Fruit fly (Drosophila melanogaster) whole organism, embryonic: ENCODE data around the gene CG45045.
A peak's percentile ranks its signal among the peaks of the same experiment; 100 is the strongest.

Experiments used
- Ada2b ChIP-seq: fragments of 200-800 bp; sonication (Bioruptor generic); IDR thresholded peaks from 2 replicates; pipeline ENCODE4 v1.3.6; 2022; ENCODE audit warnings: missing biosample characterization, missing genetic modification characterization
- Atf-2 ChIP-seq: fragments of 200-800 bp; sonication (Bioruptor generic); optimal IDR thresholded peaks from 2 replicates; lab custom pipeline; 2016; ENCODE audit warnings: missing biosample characterization, missing genetic modification characterization
- Bgb ChIP-seq: fragments of 200-800 bp; sonication (Bioruptor generic); IDR thresholded peaks from 2 replicates; pipeline ENCODE4 v1.3.6; 2022; ENCODE audit warnings: missing biosample characterization, missing genetic modification characterization; ENCODE audit not compliant: partially characterized antibody
- CG10431 ChIP-seq: fragments of 200-800 bp; sonication (Bioruptor generic); optimal IDR thresholded peaks from 3 replicates; lab custom pipeline; 2018; ENCODE audit warnings: missing biosample characterization, mild to moderate bottlenecking, missing genetic modification characterization
- CG12104 ChIP-seq: fragments of 200-800 bp; sonication (Bioruptor generic); optimal IDR thresholded peaks from 3 replicates; lab custom pipeline; 2016; ENCODE audit warnings: missing biosample characterization, missing genetic modification characterization
- CG12391 ChIP-seq: fragments of 200-800 bp; sonication (Bioruptor generic); optimal IDR thresholded peaks from 3 replicates; lab custom pipeline; 2018; ENCODE audit warnings: missing biosample characterization, mild to moderate bottlenecking, missing genetic modification characterization, moderate library complexity
- CG12659 ChIP-seq: fragments of 200-800 bp; sonication (Bioruptor generic); optimal IDR thresholded peaks from 3 replicates; lab custom pipeline; 2017; ENCODE audit warnings: mild to moderate bottlenecking, missing biosample characterization, missing genetic modification reagents, missing genetic modification characterization
- CG14710 ChIP-seq: fragments of 200-800 bp; sonication (Bioruptor generic); optimal IDR thresholded peaks from 3 replicates; lab custom pipeline; 2019; ENCODE audit warnings: missing biosample characterization, mild to moderate bottlenecking, missing genetic modification characterization, moderate library complexity
- CG15011 ChIP-seq: fragments of 200-800 bp; sonication (Bioruptor generic); optimal IDR thresholded peaks from 3 replicates; lab custom pipeline; 2018; ENCODE audit warnings: missing biosample characterization, mild to moderate bottlenecking, missing genetic modification characterization
- CG16779 ChIP-seq: fragments of 200-800 bp; sonication (Bioruptor generic); IDR thresholded peaks from 2 replicates; pipeline ENCODE4 v1.3.6; 2022; ENCODE audit warnings: missing biosample characterization, missing genetic modification characterization
- CG17328 ChIP-seq: fragments of 200-800 bp; sonication (Bioruptor generic); IDR thresholded peaks from 2 replicates; pipeline ENCODE4 v1.3.6; 2022; ENCODE audit warnings: missing biosample characterization, missing genetic modification characterization
- CG17829 ChIP-seq: fragments of 200-800 bp; optimal IDR thresholded peaks from 2 replicates; lab custom pipeline; 2019; ENCODE audit warnings: missing biosample characterization, mild to moderate bottlenecking, missing genetic modification characterization, moderate library complexity
- CG1792 ChIP-seq: fragments of 200-800 bp; sonication (Bioruptor generic); optimal IDR thresholded peaks from 2 replicates; lab custom pipeline; 2016; ENCODE audit warnings: missing biosample characterization, missing genetic modification characterization
- CG2116 ChIP-seq: fragments of 200-800 bp; sonication (Bioruptor generic); optimal IDR thresholded peaks from 3 replicates; lab custom pipeline; 2018; ENCODE audit warnings: missing biosample characterization, mild to moderate bottlenecking, missing genetic modification characterization
- CG32767 ChIP-seq: fragments of 200-800 bp; sonication (Bioruptor generic); IDR thresholded peaks from 2 replicates; pipeline ENCODE4 v1.3.6; 2022; ENCODE audit warnings: missing biosample characterization, missing genetic modification characterization
- CG4404 ChIP-seq: fragments of 200-800 bp; sonication (Bioruptor generic); IDR thresholded peaks from 2 replicates; pipeline ENCODE4 v1.3.6; 2022; ENCODE audit warnings: missing biosample characterization, missing genetic modification characterization
- CG4617 ChIP-seq: fragments of 200-800 bp; sonication (Bioruptor generic); optimal IDR thresholded peaks from 3 replicates; lab custom pipeline; 2016; ENCODE audit warnings: missing biosample characterization, missing genetic modification characterization, borderline replicate concordance
- CG8478 ChIP-seq: fragments of >200 bp; optimal IDR thresholded peaks from 2 replicates; lab custom pipeline; 2018
- CG9727 ChIP-seq: fragments of 200-800 bp; sonication (Bioruptor generic); optimal IDR thresholded peaks from 3 replicates; lab custom pipeline; 2017; ENCODE audit warnings: missing biosample characterization, mild to moderate bottlenecking, missing genetic modification characterization
- CHES-1-like ChIP-seq: fragments of 200-800 bp; sonication (Bioruptor generic); optimal IDR thresholded peaks from 2 replicates; lab custom pipeline; 2016; ENCODE audit warnings: missing biosample characterization, missing genetic modification characterization
- CoRest ChIP-seq: fragments of 200-800 bp; sonication (Bioruptor generic); optimal IDR thresholded peaks from 3 replicates; lab custom pipeline; 2018; ENCODE audit warnings: missing biosample characterization, mild to moderate bottlenecking, missing genetic modification characterization, moderate library complexity
- Deaf1 ChIP-seq: fragments of 200-800 bp; optimal IDR thresholded peaks from 3 replicates; lab custom pipeline; 2019; ENCODE audit warnings: missing biosample characterization, mild to moderate bottlenecking, missing genetic modification characterization, moderate library complexity
- Doc2 ChIP-seq: fragments of 200-800 bp; sonication (Bioruptor generic); IDR thresholded peaks from 2 replicates; pipeline ENCODE4 v1.3.6; 2022; ENCODE audit warnings: missing biosample characterization, missing genetic modification characterization
- Dref ChIP-seq: fragments of 200-800 bp; sonication (Bioruptor generic); IDR thresholded peaks from 2 replicates; pipeline ENCODE4 v1.3.6; 2022; ENCODE audit warnings: missing biosample characterization, missing genetic modification characterization
- E2f1 ChIP-seq: fragments of 200-800 bp; sonication (Bioruptor generic); IDR thresholded peaks from 2 replicates; pipeline ENCODE4 v1.3.6; 2022; ENCODE audit warnings: missing biosample characterization, missing genetic modification characterization
- Ets65A ChIP-seq: fragments of 200-800 bp; sonication (Bioruptor generic); peaks from one replicate; lab custom pipeline; 2016; ENCODE audit warnings: missing biosample characterization, missing genetic modification characterization
- Ets97D ChIP-seq: fragments of 200-800 bp; sonication (Bioruptor generic); optimal IDR thresholded peaks from 3 replicates; lab custom pipeline; 2016; ENCODE audit warnings: missing biosample characterization, missing genetic modification characterization
- Gug ChIP-seq: fragments of 200-800 bp; sonication (Bioruptor generic); IDR thresholded peaks from 4 replicates; pipeline ENCODE4 v1.3.6; 2022; ENCODE audit warnings: missing biosample characterization, missing genetic modification characterization
- Hr39 ChIP-seq: fragments of >200 bp; optimal IDR thresholded peaks from 2 replicates; lab custom pipeline; 2017
- Meics ChIP-seq: fragments of 200-800 bp; sonication (Bioruptor generic); optimal IDR thresholded peaks from 2 replicates; lab custom pipeline; 2017; ENCODE audit warnings: missing biosample characterization, mild to moderate bottlenecking, missing genetic modification characterization
- Myb ChIP-seq: fragments of 200-800 bp; sonication (Bioruptor generic); optimal IDR thresholded peaks from 2 replicates; lab custom pipeline; 2016; ENCODE audit warnings: missing biosample characterization, missing genetic modification characterization
- Nf-YC ChIP-seq: fragments of 200-800 bp; optimal IDR thresholded peaks from 3 replicates; lab custom pipeline; 2019; ENCODE audit warnings: missing biosample characterization, mild to moderate bottlenecking, missing genetic modification characterization, moderate library complexity
- Side ChIP-seq: fragments of 200-800 bp; sonication (Bioruptor generic); optimal IDR thresholded peaks from 2 replicates; lab custom pipeline; 2016; ENCODE audit warnings: missing biosample characterization, missing genetic modification characterization
- Sry-δ ChIP-seq: fragments of 200-800 bp; sonication (Bioruptor generic); optimal IDR thresholded peaks from 2 replicates; lab custom pipeline; 2016; ENCODE audit warnings: missing biosample characterization, missing genetic modification characterization
- caup ChIP-seq: fragments of 200-800 bp; sonication (Bioruptor generic); optimal IDR thresholded peaks from 3 replicates; lab custom pipeline; 2017; ENCODE audit warnings: missing biosample characterization, mild to moderate bottlenecking, missing genetic modification characterization, moderate library complexity; ENCODE audit not compliant: severe bottlenecking
- chm ChIP-seq: fragments of 200-800 bp; sonication (Bioruptor generic); IDR thresholded peaks from 2 replicates; pipeline ENCODE4 v1.3.6; 2022; ENCODE audit warnings: missing biosample characterization, missing genetic modification characterization
- da ChIP-seq: fragments of 200-800 bp; sonication (Bioruptor generic); optimal IDR thresholded peaks from 2 replicates; lab custom pipeline; 2016; ENCODE audit warnings: missing biosample characterization, missing genetic modification characterization
- dati ChIP-seq: fragments of 200-800 bp; sonication (Bioruptor generic); IDR thresholded peaks from 2 replicates; pipeline ENCODE4 v1.3.6; 2022; ENCODE audit warnings: missing biosample characterization, missing genetic modification characterization
- gcm2 ChIP-seq: fragments of 200-800 bp; sonication (Bioruptor generic); optimal IDR thresholded peaks from 2 replicates; lab custom pipeline; 2016; ENCODE audit warnings: missing biosample characterization, missing genetic modification characterization
- grn ChIP-seq: fragments of 200-800 bp; sonication (Bioruptor generic); optimal IDR thresholded peaks from 3 replicates; lab custom pipeline; 2017; ENCODE audit warnings: missing biosample characterization, missing genetic modification characterization
- gsb ChIP-seq: fragments of 200-800 bp; sonication (Bioruptor generic); IDR thresholded peaks from 2 replicates; pipeline ENCODE4 v1.3.6; 2022; ENCODE audit warnings: missing biosample characterization, missing genetic modification characterization
- h ChIP-seq: fragments of >200 bp; optimal IDR thresholded peaks from 2 replicates; lab custom pipeline; 2017
- kay ChIP-seq: fragments of 200-800 bp; sonication (Bioruptor generic); optimal IDR thresholded peaks from 2 replicates; lab custom pipeline; 2016; ENCODE audit warnings: missing biosample characterization, missing genetic modification characterization
- ken ChIP-seq: fragments of 200-800 bp; sonication (Bioruptor generic); IDR thresholded peaks from 3 replicates; pipeline ENCODE4 v1.3.6; 2022; ENCODE audit warnings: missing biosample characterization, missing genetic modification characterization
- lola ChIP-seq, 3 experiments: fragments of >200 bp in 2 of 3; fragments of 200-800 bp in 1 of 3; sonication (Bioruptor generic) in 1 of 3; optimal IDR thresholded peaks; 2 replicates each; lab custom pipeline; 2017 to 2019; ENCODE audit warnings: missing biosample characterization in 3 of 3, missing genetic modification characterization in 3 of 3, mild to moderate bottlenecking in 1 of 3, moderate library complexity in 1 of 3
- mam ChIP-seq: fragments of 200-800 bp; sonication (Bioruptor generic); optimal IDR thresholded peaks from 3 replicates; lab custom pipeline; 2016; ENCODE audit warnings: missing biosample characterization, missing genetic modification characterization
- prd ChIP-seq, 3 experiments: fragments of >200 bp in 2 of 3; fragments of 200-800 bp in 1 of 3; sonication (Bioruptor generic) in 1 of 3; optimal IDR thresholded peaks in 2 of 3; IDR thresholded peaks in 1 of 3; 2 replicates in 2 of 3; 3 replicates in 1 of 3; pipeline versions ENCODE4 v1.3.6 to Lab custom; 2017 to 2022; ENCODE audit warnings: missing biosample characterization in 1 of 3, missing genetic modification characterization in 1 of 3
- rib ChIP-seq: fragments of 200-800 bp; sonication (Bioruptor generic); IDR thresholded peaks from 2 replicates; pipeline ENCODE4 v1.3.6; 2022; ENCODE audit warnings: missing biosample characterization, missing genetic modification characterization
- sens ChIP-seq: fragments of 200-800 bp; sonication (Bioruptor generic); peaks from one replicate; lab custom pipeline; 2016; ENCODE audit warnings: missing biosample characterization, missing genetic modification characterization
- sisA ChIP-seq: fragments of 200-800 bp; sonication (Bioruptor generic); IDR thresholded peaks from 2 replicates; pipeline ENCODE4 v1.3.6; 2022; ENCODE audit warnings: missing biosample characterization, missing genetic modification characterization
- trem ChIP-seq: fragments of 200-800 bp; optimal IDR thresholded peaks from 3 replicates; lab custom pipeline; 2019; ENCODE audit warnings: missing biosample characterization, mild to moderate bottlenecking, missing genetic modification characterization, moderate library complexity
- vvl ChIP-seq: fragments of 200-800 bp; sonication (Bioruptor generic); IDR thresholded peaks from 2 replicates; pipeline ENCODE4 v1.3.6; 2022; ENCODE audit warnings: missing biosample characterization, missing genetic modification characterization
- zen2 ChIP-seq: fragments of 200-800 bp; sonication (Bioruptor generic); IDR thresholded peaks from 3 replicates; pipeline ENCODE4 v1.3.6; 2022; ENCODE audit warnings: missing biosample characterization, missing genetic modification characterization; ENCODE audit not compliant: partially characterized antibody

The CG45045 gene

dm6 chr3R:17670857-17671336 lies 3.5 kb downstream of the CG45045 start, which contains the start of the genes CG7523 and Mps1 (continued):
- TF ChIP-seq CG8478 (no peak), Gug (GFP tag; lab: Robert Waterston, UW) (no peak), Ets97D (GFP tag; lab: Kevin White, UChicago) (peak; percentile 57), ken (GFP tag; lab: Robert Waterston, UW) (no peak), Nf-YC (tag; lab: Kevin White, UChicago) (peak; percentile 26), CG9727 (GFP tag; lab: Kevin White, UChicago) (peak; percentile 10), CG12104 (GFP tag; lab: Kevin White, UChicago) (no peak), Ada2b (no peak), CG4404 (GFP tag; lab: Robert Waterston, UW) (no peak), Bgb (GFP tag; lab: Robert Waterston, UW) (no peak), caup (GFP tag; lab: Kevin White, UChicago) (no peak), Doc2 (no peak), Atf-2 (GFP tag; lab: Kevin White, UChicago) (no peak), prd (optimal IDR thresholded peaks at IDR 0.05; lab: Kevin White, UChicago) (no peak), prd (GFP tag; IDR thresholded peaks at IDR 0.05; lab: Robert Waterston, UW) (no peak), CG10431 (GFP tag; lab: Kevin White, UChicago) (peak; percentile 41), Side (GFP tag; lab: Kevin White, UChicago) (no peak), CG14710 (tag; lab: Kevin White, UChicago) (peak; percentile 98), grn (GFP tag; lab: Kevin White, UChicago) (no peak), Dref (GFP tag; lab: Robert Waterston, UW) (peak; percentile 35; the same call in 1 of the 2 replicates), CG4617 (GFP tag; lab: Kevin White, UChicago) (peak; percentile 51), vvl (GFP tag; lab: Robert Waterston, UW) (peak; percentile 44), lola (GFP tag; optimal IDR thresholded peaks at IDR 0.05; lab: Kevin White, UChicago) (peak in 1 of 3 experiments; percentile 19), Ets65A (GFP tag; lab: Kevin White, UChicago) (no peak), CG15011 (GFP tag; lab: Kevin White, UChicago) (no peak), sens (GFP tag; lab: Kevin White, UChicago) (peak; percentile 39), CG17328 (no peak), sisA (GFP tag; lab: Robert Waterston, UW) (no peak), chm (GFP tag; lab: Robert Waterston, UW) (no peak), CG2116 (GFP tag; lab: Kevin White, UChicago) (peak; percentile 68), CG12391 (tag; lab: Kevin White, UChicago) (peak; percentile 79), CG32767 (GFP tag; lab: Robert Waterston, UW) (no peak), dati (GFP tag; lab: Robert Waterston, UW) (no peak), gcm2 (GFP tag; lab: Kevin White, UChicago) (no peak), rib (GFP tag; lab: Robert Waterston, UW) (no peak), zen2 (GFP tag; lab: Robert Waterston, UW) (no peak), CG16779 (GFP tag; lab: Robert Waterston, UW) (no peak), da (GFP tag; lab: Kevin White, UChicago) (no peak), Myb (GFP tag; lab: Kevin White, UChicago) (peak; percentile 91), kay (peak; percentile 65), CG12659 (GFP tag; lab: Kevin White, UChicago) (peak; percentile 68), E2f1 (no peak), CoRest (tag; lab: Kevin White, UChicago) (peak; percentile 16), Deaf1 (no peak), h (lab: Kevin White, UChicago) (no peak), Sry-δ (peak; percentile 43), CG17829 (peak; percentile 44), Hr39 (no peak), CHES-1-like (peak; percentile 41), trem (tag; lab: Kevin White, UChicago) (peak; percentile 82), mam (GFP tag; lab: Kevin White, UChicago) (peak; percentile 10), CG1792 (GFP tag; lab: Kevin White, UChicago) (no peak), gsb (GFP tag; lab: Robert Waterston, UW) (no peak), Meics (no peak)
